Fruit fly (Drosophila melanogaster): ENCODE results near the gene CG7606.

Gene CG7606

dm6 chr3R:17583658-17584460 is 12.5 kb upstream of the CG7606 start (continued):
- peak; percentile 58 for TF ChIP-seq CG15601 (tag; optimal IDR thresholded peaks at IDR 0.05)
- TF ChIP-seq insv (GFP tag; optimal IDR thresholded peaks at IDR 0.05) = no peak
- TF ChIP-seq gem (tag; optimal IDR thresholded peaks at IDR 0.05) = peak; percentile 76
- TF ChIP-seq CG32767 (GFP tag; IDR thresholded peaks at IDR 0.05) = peak; percentile 21; the same call in 1 of the 2 replicates
- peak; percentile 71 for TF ChIP-seq CG2678 (tag; optimal IDR thresholded peaks at IDR 0.05)
- peak; percentile 23; the same call in 1 of the 2 replicates for TF ChIP-seq wor (GFP tag; IDR thresholded peaks at IDR 0.05)
- peak; percentile 37 for TF ChIP-seq tap (tag; optimal IDR thresholded peaks at IDR 0.05)
- peak; percentile 65 for TF ChIP-seq Sox102F (GFP tag; optimal IDR thresholded peaks at IDR 0.05)
- TF ChIP-seq CG17568 (GFP tag; optimal IDR thresholded peaks at IDR 0.05) = no peak
- peak; percentile 69 for TF ChIP-seq ara (GFP tag; IDR thresholded peaks at IDR 0.05)
- TF ChIP-seq CG8765 (GFP tag; IDR thresholded peaks at IDR 0.05) = no peak; the same call in 1 of the 2 replicates
- peak; percentile 32; the same call in 1 of the 2 replicates for TF ChIP-seq vvl (GFP tag; IDR thresholded peaks at IDR 0.05)
- TF ChIP-seq zfh1 (GFP tag; IDR thresholded peaks at IDR 0.05) = peak; percentile 66; the same call in 1 of the 3 replicates
- no peak for TF ChIP-seq bab2 (GFP tag; optimal IDR thresholded peaks at IDR 0.05)
- TF ChIP-seq CoRest (tag; optimal IDR thresholded peaks at IDR 0.05) = peak; percentile 51
- peak; percentile 22 for TF ChIP-seq CG1529 (GFP tag; optimal IDR thresholded peaks at IDR 0.05)
- TF ChIP-seq sob (GFP tag; IDR thresholded peaks at IDR 0.05) = no peak
- peak; percentile 23 for TF ChIP-seq twi (tag; optimal IDR thresholded peaks at IDR 0.05)
- peak; percentile 59 for TF ChIP-seq D19A (tag; optimal IDR thresholded peaks at IDR 0.05)
- TF ChIP-seq TFAM (GFP tag; optimal IDR thresholded peaks at IDR 0.05) = no peak
- TF ChIP-seq Neu2 (GFP tag; optimal IDR thresholded peaks at IDR 0.05; ENCODE audit: borderline replicate concordance) = no peak
- TF ChIP-seq dysf (GFP tag; IDR thresholded peaks at IDR 0.05) = 0 out of 3 replicates have a peak, but pooled peaks have one; percentile 16
- TF ChIP-seq CG34422 (GFP tag; IDR thresholded peaks at IDR 0.05) = no peak
- TF ChIP-seq CG8089 (GFP tag; optimal IDR thresholded peaks at IDR 0.05) = no peak
- peak; percentile 93 for TF ChIP-seq sens (GFP tag)
- no peak for TF ChIP-seq pzg (GFP tag; optimal IDR thresholded peaks at IDR 0.05)
- TF ChIP-seq tll (GFP tag; optimal IDR thresholded peaks at IDR 0.05) = no peak
- peak; percentile 61 for TF ChIP-seq gsb-n (tag; optimal IDR thresholded peaks at IDR 0.05)
- TF ChIP-seq rib (GFP tag; IDR thresholded peaks at IDR 0.05) = no peak
- TF ChIP-seq nerfin-1 (tag; optimal IDR thresholded peaks at IDR 0.05) = peak; percentile 50
- peak; percentile 68 for TF ChIP-seq fd96Cb (tag; optimal IDR thresholded peaks at IDR 0.05)
- TF ChIP-seq CG15479 (GFP tag; optimal IDR thresholded peaks at IDR 0.05) = no peak
- TF ChIP-seq CG4424 (GFP tag; optimal IDR thresholded peaks at IDR 0.05) = peak; percentile 32
- TF ChIP-seq PHDP (tag; optimal IDR thresholded peaks at IDR 0.05) = peak; percentile 39
- TF ChIP-seq CG14710 (tag; optimal IDR thresholded peaks at IDR 0.05) = peak; percentile 76
- TF ChIP-seq trh (GFP tag; optimal IDR thresholded peaks at IDR 0.05) = no peak
- no peak for TF ChIP-seq Sry-β (GFP tag; optimal IDR thresholded peaks at IDR 0.05)
- TF ChIP-seq CG7839 (tag; optimal IDR thresholded peaks at IDR 0.05) = peak; percentile 57
- peak; percentile 1 for TF ChIP-seq cato (GFP tag; optimal IDR thresholded peaks at IDR 0.05; ENCODE audit: borderline replicate concordance)
- peak in 1 of 3 experiments; percentile 79 for TF ChIP-seq lola (GFP tag; optimal IDR thresholded peaks at IDR 0.05)
- no peak for TF ChIP-seq BtbVII (GFP tag; optimal IDR thresholded peaks at IDR 0.05)
- TF ChIP-seq odd (GFP tag; optimal IDR thresholded peaks at IDR 0.05) = no peak
- TF ChIP-seq pros (GFP tag; optimal IDR thresholded peaks at IDR 0.05) = peak; percentile 95
- peak; percentile 15; the same call in 1 of the 3 replicates for TF ChIP-seq ken (GFP tag; IDR thresholded peaks at IDR 0.05)
- no peak for TF ChIP-seq psq (GFP tag; optimal IDR thresholded peaks at IDR 0.05)
- no peak for TF ChIP-seq CG16813 (GFP tag; IDR thresholded peaks at IDR 0.05; ENCODE audit: partially characterized antibody)
- peak; percentile 10 for TF ChIP-seq ewg (GFP tag; optimal IDR thresholded peaks at IDR 0.05)
- TF ChIP-seq CG14441 (GFP tag; IDR thresholded peaks at IDR 0.05) = no peak
